Fruit fly (Drosophila melanogaster) whole organism: ENCODE results near the gene Ran.

Experiments
- CG8478 ChIP-seq: fragments of >200 bp; optimal IDR thresholded peaks from 2 replicates; lab custom pipeline; 2018; ENCODE audit warnings: inconsistent platforms
- Dll ChIP-seq: fragments of >200 bp; optimal IDR thresholded peaks from 2 replicates; lab custom pipeline; 2017
- EcR ChIP-seq, 2 experiments: fragments of >200 bp; optimal IDR thresholded peaks; 2 replicates each; lab custom pipeline; 2017; ENCODE audit warnings: missing biosample characterization in 2 of 2, missing genetic modification characterization in 2 of 2, missing genetic modification reagents in 2 of 2
- pan ChIP-seq: fragments of >200 bp; optimal IDR thresholded peaks from 2 replicates; lab custom pipeline; 2017
- psq ChIP-seq: fragments of >200 bp; optimal IDR thresholded peaks from 2 replicates; lab custom pipeline; 2017
- usp ChIP-seq: fragments of >200 bp; optimal IDR thresholded peaks from 2 replicates; lab custom pipeline; 2017; ENCODE audit warnings: missing biosample characterization, missing genetic modification characterization, mixed read lengths

The Ran gene

dm6 chrX:11148272-11148835 is at the start of gene Ran:
Gene Ran (minus strand): TSS chrX:11148716.
- TF ChIP-seq Dll (lab: Kevin White, UChicago) (no peak), pan (lab: Kevin White, UChicago) (no peak), usp (no peak), psq (lab: Kevin White, UChicago) (no peak), CG8478 (no peak), EcR (GFP tag; optimal IDR thresholded peaks at IDR 0.05; lab: Kevin White, UChicago) (no peak)

dm6 chrX:11182631-11183030 is 34.1 kb upstream of the Ran start, which contains the start of gene CG15200:
Gene CG15200 (plus strand): TSS chrX:11182931.
- TF ChIP-seq CG8478 (no peak), usp (no peak), EcR (GFP tag; optimal IDR thresholded peaks at IDR 0.05; lab: Kevin White, UChicago) (no peak), Dll (lab: Kevin White, UChicago) (no peak), pan (lab: Kevin White, UChicago) (no peak), psq (lab: Kevin White, UChicago) (no peak)

dm6 chrX:11176073-11176472 is 27.6 kb upstream of the Ran start:
- TF ChIP-seq Dll (lab: Kevin White, UChicago) (no peak), pan (lab: Kevin White, UChicago) (no peak), usp (no peak), CG8478 (no peak), psq (lab: Kevin White, UChicago) (no peak), EcR (GFP tag; optimal IDR thresholded peaks at IDR 0.05; lab: Kevin White, UChicago) (no peak)

- no peak for TF ChIP-seq psq (lab: Kevin White, UChicago)
- TF ChIP-seq pan (lab: Kevin White, UChicago) = no peak
- no peak for TF ChIP-seq Dll (lab: Kevin White, UChicago)
- TF ChIP-seq CG8478 = no peak
- TF ChIP-seq usp = no peak
- no peak for TF ChIP-seq EcR (GFP tag; optimal IDR thresholded peaks at IDR 0.05; lab: Kevin White, UChicago)
These were observed 22.1 kb upstream of the Ran start, which contains the start of gene CG1394 for dm6 chrX:11170578-11170977. Gene CG1394 (minus strand): TSS chrX:11170678.

- TF ChIP-seq EcR (GFP tag; optimal IDR thresholded peaks at IDR 0.05; lab: Kevin White, UChicago) = no peak
- TF ChIP-seq Dll (lab: Kevin White, UChicago) = no peak
- TF ChIP-seq psq (lab: Kevin White, UChicago) = no peak
- TF ChIP-seq usp = no peak
- no peak for TF ChIP-seq CG8478
- no peak for TF ChIP-seq pan (lab: Kevin White, UChicago)
These were observed 20.4 kb upstream of the Ran start, which contains the start of gene Antdh for dm6 chrX:11168958-11169357. Gene Antdh (minus strand): TSS chrX:11169058.

- TF ChIP-seq usp = no peak
- TF ChIP-seq pan (lab: Kevin White, UChicago) = no peak
- no peak for TF ChIP-seq psq (lab: Kevin White, UChicago)
- TF ChIP-seq CG8478 = no peak
- no peak for TF ChIP-seq Dll (lab: Kevin White, UChicago)
These were observed 11.4 kb upstream of the Ran start, which contains the start of gene CG32668 for dm6 chrX:11159710-11160446. Gene CG32668 (minus strand): TSS chrX:11159760.

- no peak for TF ChIP-seq Dll (lab: Kevin White, UChicago)
- no peak for TF ChIP-seq EcR (GFP tag; optimal IDR thresholded peaks at IDR 0.05; lab: Kevin White, UChicago)
- no peak for TF ChIP-seq CG8478
- no peak for TF ChIP-seq pan (lab: Kevin White, UChicago)
- TF ChIP-seq psq (lab: Kevin White, UChicago) = no peak
- no peak for TF ChIP-seq usp
These were observed 7.5 kb upstream of the Ran start for dm6 chrX:11155808-11156589.

dm6 chrX:11154511-11155197 is 6.1 kb upstream of the Ran start:
- no peak for TF ChIP-seq usp
- TF ChIP-seq CG8478 = peak; percentile 56
- peak; percentile 83 for TF ChIP-seq Dll (lab: Kevin White, UChicago)

dm6 chrX:11153826-11154510 is 5.5 kb upstream of the Ran start, which contains the start of the genes rtv and Dlic:
Gene rtv (minus strand): TSS chrX:11153990.
Gene Dlic (plus strand): TSS chrX:11154421.
- TF ChIP-seq Dll (lab: Kevin White, UChicago) (no peak), usp (no peak), psq (lab: Kevin White, UChicago) (no peak), EcR (GFP tag; optimal IDR thresholded peaks at IDR 0.05; lab: Kevin White, UChicago) (no peak), CG8478 (no peak), pan (lab: Kevin White, UChicago) (no peak)

- TF ChIP-seq usp (no peak), CG8478 (no peak), EcR (GFP tag; optimal IDR thresholded peaks at IDR 0.05; lab: Kevin White, UChicago) (no peak), pan (lab: Kevin White, UChicago) (no peak), Dll (lab: Kevin White, UChicago) (no peak), psq (lab: Kevin White, UChicago) (no peak)
These were observed 4.9 kb upstream of the Ran start for dm6 chrX:11153413-11153812.

dm6 chrX:11149201-11149600 is 685 bp upstream of the Ran start, which contains the start of gene Lint-1:
Gene Lint-1 (plus strand): TSS chrX:11149323.
- no peak for TF ChIP-seq EcR (GFP tag; optimal IDR thresholded peaks at IDR 0.05; lab: Kevin White, UChicago)
- TF ChIP-seq psq (lab: Kevin White, UChicago) = no peak
